Worm (Caenorhabditis elegans) whole organism, midembryonic: ENCODE results near the gene ech-3.

ENCODE experiments used
- T22C8.4 ChIP-seq: fragments of 200-800 bp; sonication (Bioruptor generic); IDR thresholded peaks from 2 replicates; pipeline ENCODE4 v1.3.6; 2022; ENCODE audit warnings: missing genetic modification characterization, missing compliant biosample characterization
- flt-1 ChIP-seq: fragments of 200-800 bp; sonication (Bioruptor generic); IDR thresholded peaks from 2 replicates; pipeline ENCODE4 v1.3.6; 2022; ENCODE audit warnings: missing genetic modification characterization, missing compliant biosample characterization
- klf-2 ChIP-seq: fragments of 200-800 bp; sonication (Bioruptor generic); conservative IDR thresholded peaks from 2 replicates; pipeline ENCODE4 v1.3.6; 2022; ENCODE audit warnings: missing genetic modification reagents, missing genetic modification characterization, missing compliant biosample characterization
- med-1 ChIP-seq: sonication (generic microtip); optimal IDR thresholded peaks from 2 replicates; lab custom pipeline; 2017; ENCODE audit warnings: missing genetic modification characterization, mild to moderate bottlenecking, missing compliant biosample characterization, antibody characterized with exemption, missing genetic modification reagents; ENCODE audit not compliant: insufficient read depth
- tab-1 ChIP-seq: fragments of 200-800 bp; sonication (Bioruptor generic); IDR thresholded peaks from 2 replicates; pipeline ENCODE4 v1.3.6; 2022; ENCODE audit warnings: missing genetic modification characterization, missing compliant biosample characterization
- ztf-23 ChIP-seq: fragments of 200-800 bp; sonication (Bioruptor generic); IDR thresholded peaks from 2 replicates; pipeline ENCODE4 v1.3.6; 2022; ENCODE audit warnings: missing genetic modification reagents, missing genetic modification characterization, missing compliant biosample characterization

DNA sequence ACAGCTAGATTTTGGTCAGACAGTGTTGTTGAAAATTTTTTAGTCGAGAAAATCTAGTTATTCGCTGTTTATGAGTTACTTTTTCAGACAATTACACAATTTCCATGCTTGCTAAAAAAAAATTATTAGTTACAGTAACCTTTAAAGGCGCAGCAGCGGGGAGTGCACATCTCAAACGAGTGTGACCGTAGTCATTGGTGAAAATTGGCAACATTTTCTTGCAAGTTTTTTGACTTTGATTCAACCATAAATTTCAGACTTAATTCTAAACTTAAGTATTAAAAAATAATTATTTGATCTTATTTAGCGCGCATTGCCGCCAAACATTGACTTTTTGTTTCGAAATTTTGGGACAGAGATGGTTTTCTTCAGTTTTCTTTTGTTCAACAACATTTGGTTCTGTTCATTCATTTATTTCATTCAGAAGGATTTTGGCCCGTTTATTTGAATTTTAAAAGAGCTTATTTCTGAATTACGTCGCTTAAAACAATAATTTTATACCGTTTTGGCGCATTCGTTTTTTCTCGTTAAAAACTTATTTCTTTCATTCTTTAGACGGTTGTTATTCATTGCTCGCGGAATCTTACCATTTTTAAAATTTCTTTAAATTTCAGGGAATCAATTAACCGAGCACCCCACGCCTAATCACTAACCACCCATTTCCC, 6.9 kb downstream of the ech-3 start, which contains the start of gene oma-2:
- TF ChIP-seq med-1 (GFP tag; lab: Kevin White, UChicago) (no peak), ztf-23 (GFP tag; lab: Robert Waterston, UW) (no peak), T22C8.4 (GFP tag; lab: Robert Waterston, UW) (no peak), flt-1 (GFP tag; lab: Robert Waterston, UW) (no peak), tab-1 (no peak), klf-2 (GFP tag; lab: Robert Waterston, UW) (no peak)
